Fruit fly (Drosophila melanogaster): ENCODE data around the gene Alp9.

DNA sequence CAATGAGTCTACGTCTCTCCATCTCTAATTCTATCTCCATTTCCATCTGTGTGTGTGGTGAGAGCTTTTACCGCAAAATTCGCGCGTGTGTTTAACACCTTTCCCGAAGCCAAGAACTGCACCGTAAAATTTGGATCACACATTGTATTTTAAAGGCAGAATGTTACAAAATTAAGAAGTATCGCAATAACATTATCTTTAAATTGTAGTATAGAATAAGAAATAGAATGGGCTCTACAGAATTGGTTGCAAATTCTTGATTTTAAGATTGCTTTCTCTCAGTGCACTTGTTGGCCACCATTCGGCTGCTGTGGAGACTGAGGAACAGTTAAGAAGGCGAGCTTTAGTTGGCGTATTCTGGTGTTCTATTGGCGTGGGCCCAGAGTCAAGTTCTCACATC lies 31.1 kb downstream of the Alp9 start:
- TF ChIP-seq D1 (tag; optimal IDR thresholded peaks at IDR 0.05): no peak
- peak; percentile 80 for TF ChIP-seq Ets98B (GFP tag; IDR thresholded peaks at IDR 0.05)
- no peak for TF ChIP-seq CG8159 (tag; optimal IDR thresholded peaks at IDR 0.05)
